Fruit fly (Drosophila melanogaster): ENCODE measurements around the gene CIAPIN1.

The CIAPIN1 gene

DNA sequence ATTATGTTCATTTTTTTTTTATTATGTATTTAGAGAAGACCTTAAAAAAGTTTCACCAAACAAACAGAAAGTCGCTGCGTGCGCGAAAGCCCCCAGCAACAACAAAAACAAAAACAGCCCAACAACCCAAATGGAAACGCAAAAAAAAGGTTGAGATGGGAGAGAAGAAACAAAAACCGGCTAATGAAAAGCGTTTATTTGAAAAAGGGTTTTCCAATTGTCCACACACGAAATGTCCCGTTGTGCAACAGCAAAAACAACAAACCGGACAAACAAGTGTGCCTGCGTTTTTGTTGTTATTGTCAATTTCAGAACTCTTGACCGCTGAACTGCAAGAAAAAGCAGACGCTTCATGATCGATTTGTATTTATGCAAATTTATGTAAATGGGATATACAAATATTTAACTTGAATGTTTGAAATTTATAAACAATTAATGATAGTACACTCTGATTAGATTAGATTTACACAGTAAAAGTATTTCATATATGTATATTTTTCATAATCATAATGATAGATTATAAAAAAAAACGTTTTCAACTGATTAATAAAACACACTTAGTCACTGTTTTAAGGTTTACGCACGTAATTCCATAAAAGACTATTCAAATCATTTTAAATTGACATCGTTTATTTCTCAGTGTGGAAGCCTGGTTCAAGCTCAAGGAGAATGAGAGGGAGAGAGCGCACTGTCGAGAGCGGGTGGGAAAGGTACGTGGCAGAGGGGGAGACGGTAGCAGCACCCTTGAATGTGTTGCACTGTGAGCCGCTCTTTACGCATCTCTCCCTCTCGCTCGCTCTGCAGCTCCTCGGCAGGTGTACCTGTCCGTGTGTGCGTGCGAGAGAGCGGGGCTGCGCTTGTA lies 17.9 kb upstream of the CIAPIN1 start (continued):
- TF ChIP-seq H15 (GFP tag; IDR thresholded peaks at IDR 0.05) (peak; percentile 63; the same call in 2 of the 3 replicates), lola (GFP tag; optimal IDR thresholded peaks at IDR 0.05) (peak in 1 of 3 experiments; percentile 88), CG2712 (tag; optimal IDR thresholded peaks at IDR 0.05) (peak; percentile 89), CG3847 (GFP tag; IDR thresholded peaks at IDR 0.05) (peak; percentile 51; the same call in 1 of the 2 replicates), sqz (GFP tag; optimal IDR thresholded peaks at IDR 0.05) (peak; percentile 55), eve (GFP tag; optimal IDR thresholded peaks at IDR 0.05) (peak in 1 of 2 experiments; percentile 88), CG1832 (GFP tag; optimal IDR thresholded peaks at IDR 0.05) (peak; percentile 79), Pdp1 (GFP tag; optimal IDR thresholded peaks at IDR 0.05) (peak; percentile 26 to 48), slbo (GFP tag; IDR thresholded peaks at IDR 0.05) (peak; percentile 61), pan (optimal IDR thresholded peaks at IDR 0.05) (no peak), pan (GFP tag; optimal IDR thresholded peaks at IDR 0.05 in 1 of 2, IDR thresholded peaks at IDR 0.05 in 1 of 2) (peak in 1 of 2 experiments; percentile 78), HmgZ (tag; optimal IDR thresholded peaks at IDR 0.05) (no peak), Sox100B (GFP tag; optimal IDR thresholded peaks at IDR 0.05) (peak; percentile 80), ERR (GFP tag; optimal IDR thresholded peaks at IDR 0.05) (no peak), CG9215 (GFP tag; IDR thresholded peaks at IDR 0.05) (no peak), Trl (optimal IDR thresholded peaks at IDR 0.05) (peak; percentile 66 to 94), Trl (GFP tag; optimal IDR thresholded peaks at IDR 0.05) (peak; percentile 20), CG2678 (tag; optimal IDR thresholded peaks at IDR 0.05) (peak; percentile 87), Nf-YC (tag; optimal IDR thresholded peaks at IDR 0.05) (no peak), Ssrp (tag; optimal IDR thresholded peaks at IDR 0.05) (peak; percentile 71), MBD-R2 (GFP tag; IDR thresholded peaks at IDR 0.05) (no peak; the same call in 1 of the 2 replicates), H2.0 (GFP tag; IDR thresholded peaks at IDR 0.05) (peak; percentile 59; the same call in 1 of the 2 replicates), CG11398 (GFP tag; optimal IDR thresholded peaks at IDR 0.05) (no peak), kni (GFP tag; optimal IDR thresholded peaks at IDR 0.05) (no peak), CG1602 (GFP tag; optimal IDR thresholded peaks at IDR 0.05) (peak; percentile 69), HLH54F (GFP tag; optimal IDR thresholded peaks at IDR 0.05) (no peak), Jarid2 (GFP tag; optimal IDR thresholded peaks at IDR 0.05) (peak; percentile 41), CG10959 (GFP tag; IDR thresholded peaks at IDR 0.05) (peak; percentile 76), lab (GFP tag; optimal IDR thresholded peaks at IDR 0.05) (peak; percentile 72), CG6854 (GFP tag; optimal IDR thresholded peaks at IDR 0.05) (peak; percentile 65), D19A (tag; optimal IDR thresholded peaks at IDR 0.05) (peak; percentile 71), CG9932 (GFP tag; IDR thresholded peaks at IDR 0.05) (peak; percentile 51), CG1603 (tag; optimal IDR thresholded peaks at IDR 0.05) (no peak), fd96Cb (tag; optimal IDR thresholded peaks at IDR 0.05) (peak; percentile 86), CG17829 (tag; optimal IDR thresholded peaks at IDR 0.05) (peak; percentile 85), pho (GFP tag; optimal IDR thresholded peaks at IDR 0.05) (peak; percentile 25), CG43689 (GFP tag; IDR thresholded peaks at IDR 0.05) (no peak), CG10147 (GFP tag; optimal IDR thresholded peaks at IDR 0.05) (peak; percentile 52), CG12391 (tag; optimal IDR thresholded peaks at IDR 0.05) (peak; percentile 86), CG17385 (GFP tag; optimal IDR thresholded peaks at IDR 0.05) (peak; percentile 68), CG13123 (GFP tag; optimal IDR thresholded peaks at IDR 0.05) (peak; percentile 44), Dll (GFP tag; IDR thresholded peaks at IDR 0.05; ENCODE audit: partially characterized antibody) (no peak), CG17568 (GFP tag; optimal IDR thresholded peaks at IDR 0.05) (peak; percentile 25), Spps (tag; optimal IDR thresholded peaks at IDR 0.05) (peak; percentile 68), lmd (GFP tag; IDR thresholded peaks at IDR 0.05) (peak; percentile 77), CG16779 (GFP tag; IDR thresholded peaks at IDR 0.05) (no peak), ewg (GFP tag; optimal IDR thresholded peaks at IDR 0.05) (peak; percentile 52)
